Fruit fly (Drosophila melanogaster): ENCODE measurements around the gene CG11248.
A peak's percentile ranks its signal among the peaks of the same experiment; 100 is the strongest.

Gene CG11248

dm6 chr3L:21715974-21716373 is 36.1 kb downstream of the CG11248 start (continued):
- TF ChIP-seq Hr38 (GFP tag; optimal IDR thresholded peaks at IDR 0.05) (no peak), CG6163 (GFP tag; IDR thresholded peaks at IDR 0.05) (peak; percentile 41; the same call in 1 of the 3 replicates), Lpt (GFP tag; optimal IDR thresholded peaks at IDR 0.05) (peak; percentile 50), eg (GFP tag; IDR thresholded peaks at IDR 0.05) (0 out of 3 replicates have a peak, but pooled peaks have one; percentile 30), Hr39 (GFP tag; optimal IDR thresholded peaks at IDR 0.05) (peak; percentile 25), fd85E (GFP tag; optimal IDR thresholded peaks at IDR 0.05) (no peak), OdsH (GFP tag; optimal IDR thresholded peaks at IDR 0.05) (peak; percentile 54), CG6792 (GFP tag; optimal IDR thresholded peaks at IDR 0.05) (peak; percentile 3), Sox102F (GFP tag; optimal IDR thresholded peaks at IDR 0.05) (peak; percentile 10), achi (GFP tag; optimal IDR thresholded peaks at IDR 0.05) (no peak), CG8119 (GFP tag; IDR thresholded peaks at IDR 0.05) (peak; percentile 46; the same call in 1 of the 3 replicates), CG3919 (GFP tag; optimal IDR thresholded peaks at IDR 0.05) (peak; percentile 48), salr (GFP tag; optimal IDR thresholded peaks at IDR 0.05) (peak in 1 of 2 experiments; percentile 68), Smox (GFP tag; optimal IDR thresholded peaks at IDR 0.05) (peak; percentile 25), esn (GFP tag; optimal IDR thresholded peaks at IDR 0.05) (peak; percentile 36), dsx (GFP tag; optimal IDR thresholded peaks at IDR 0.05; ENCODE audit: poor library complexity, severe bottlenecking) (no peak), fd59A (GFP tag; optimal IDR thresholded peaks at IDR 0.05) (peak; percentile 35), Eip78C (GFP tag) (peak; percentile 85), CG8632 (GFP tag; optimal IDR thresholded peaks at IDR 0.05) (no peak), CG3032 (tag; optimal IDR thresholded peaks at IDR 0.05) (peak; percentile 41)

dm6 chr3L:21718233-21718632 is 38.4 kb downstream of the CG11248 start:
- TF ChIP-seq CG10631 (GFP tag; optimal IDR thresholded peaks at IDR 0.05) (no peak), CG1621 (tag; optimal IDR thresholded peaks at IDR 0.05) (peak; percentile 10), svp (GFP tag) (peak; percentile 1)

dm6 chr3L:21720869-21721268 is 41.0 kb downstream of the CG11248 start:
- TF ChIP-seq CG11762 (GFP tag; optimal IDR thresholded peaks at IDR 0.05; ENCODE audit: insufficient read depth) = no peak
- TF ChIP-seq dsx (GFP tag; optimal IDR thresholded peaks at IDR 0.05; ENCODE audit: poor library complexity, severe bottlenecking) = peak; percentile 63
- no peak for TF ChIP-seq CG8319 (GFP tag; optimal IDR thresholded peaks at IDR 0.05)
- TF ChIP-seq Sox102F (GFP tag; optimal IDR thresholded peaks at IDR 0.05) = peak; percentile 16
- peak; percentile 15 for TF ChIP-seq topi (GFP tag; optimal IDR thresholded peaks at IDR 0.05)
- no peak for TF ChIP-seq Hr39 (GFP tag; optimal IDR thresholded peaks at IDR 0.05)
- TF ChIP-seq fd85E (GFP tag; optimal IDR thresholded peaks at IDR 0.05) = no peak
- peak; percentile 38 for TF ChIP-seq achi (GFP tag; optimal IDR thresholded peaks at IDR 0.05)
- TF ChIP-seq CG7368 (GFP tag; optimal IDR thresholded peaks at IDR 0.05) = no peak
- peak; percentile 71 for TF ChIP-seq CG10669 (GFP tag; optimal IDR thresholded peaks at IDR 0.05)
- peak; percentile 41 for TF ChIP-seq Met (GFP tag; optimal IDR thresholded peaks at IDR 0.05)
- peak; percentile 23 for TF ChIP-seq pdm3 (GFP tag; optimal IDR thresholded peaks at IDR 0.05)
- TF ChIP-seq CG6792 (GFP tag; optimal IDR thresholded peaks at IDR 0.05) = no peak
- TF ChIP-seq Blimp-1 (GFP tag; optimal IDR thresholded peaks at IDR 0.05) = no peak
- no peak for TF ChIP-seq CG9139 (GFP tag; optimal IDR thresholded peaks at IDR 0.05)
- peak; percentile 72 for TF ChIP-seq CG3032 (tag; optimal IDR thresholded peaks at IDR 0.05)
- no peak for TF ChIP-seq eg (GFP tag; IDR thresholded peaks at IDR 0.05)
- no peak for TF ChIP-seq CG31627 (GFP tag; optimal IDR thresholded peaks at IDR 0.05)
- peak; percentile 21 for TF ChIP-seq net (GFP tag; optimal IDR thresholded peaks at IDR 0.05)
- TF ChIP-seq Hr4 (GFP tag; optimal IDR thresholded peaks at IDR 0.05) = no peak
- TF ChIP-seq CG6163 (GFP tag; IDR thresholded peaks at IDR 0.05) = no peak
- TF ChIP-seq esn (GFP tag; optimal IDR thresholded peaks at IDR 0.05) = peak; percentile 41
- TF ChIP-seq svp (GFP tag) = peak; percentile 68
- TF ChIP-seq salr (GFP tag; optimal IDR thresholded peaks at IDR 0.05) = peak; percentile 36 to 45
- TF ChIP-seq CG8632 (GFP tag; optimal IDR thresholded peaks at IDR 0.05) = peak; percentile 18
- peak; percentile 5 to 35 for TF ChIP-seq ss (GFP tag; optimal IDR thresholded peaks at IDR 0.05)
- no peak for TF ChIP-seq CG8119 (GFP tag; IDR thresholded peaks at IDR 0.05)
- TF ChIP-seq Smox (GFP tag; optimal IDR thresholded peaks at IDR 0.05) = peak; percentile 6
- TF ChIP-seq CG10631 (GFP tag; optimal IDR thresholded peaks at IDR 0.05) = peak; percentile 74
- peak; percentile 69 for TF ChIP-seq fd59A (GFP tag; optimal IDR thresholded peaks at IDR 0.05)
- peak; percentile 60 for TF ChIP-seq CG3919 (GFP tag; optimal IDR thresholded peaks at IDR 0.05)
- peak; percentile 49 for TF ChIP-seq acj6 (GFP tag; optimal IDR thresholded peaks at IDR 0.05)
- TF ChIP-seq Sox15 (GFP tag; optimal IDR thresholded peaks at IDR 0.05) = no peak
- TF ChIP-seq CG6808 (GFP tag; optimal IDR thresholded peaks at IDR 0.05) = peak; percentile 69
- no peak for TF ChIP-seq CG11902 (GFP tag; optimal IDR thresholded peaks at IDR 0.05)
- peak; percentile 28 for TF ChIP-seq OdsH (GFP tag; optimal IDR thresholded peaks at IDR 0.05)
- TF ChIP-seq Lpt (GFP tag; optimal IDR thresholded peaks at IDR 0.05) = no peak
- TF ChIP-seq Ets21C (GFP tag; optimal IDR thresholded peaks at IDR 0.05) = no peak
- TF ChIP-seq CG15336 (GFP tag; IDR thresholded peaks at IDR 0.05) = no peak
- TF ChIP-seq Sox14 (GFP tag; optimal IDR thresholded peaks at IDR 0.05) = peak; percentile 36
- TF ChIP-seq cyc (GFP tag; optimal IDR thresholded peaks at IDR 0.05) = no peak
- TF ChIP-seq CG11294 (GFP tag; IDR thresholded peaks at IDR 0.05) = no peak
